Worm (Caenorhabditis elegans): ENCODE data around the gene rbmx-2.

The rbmx-2 gene

DNA sequence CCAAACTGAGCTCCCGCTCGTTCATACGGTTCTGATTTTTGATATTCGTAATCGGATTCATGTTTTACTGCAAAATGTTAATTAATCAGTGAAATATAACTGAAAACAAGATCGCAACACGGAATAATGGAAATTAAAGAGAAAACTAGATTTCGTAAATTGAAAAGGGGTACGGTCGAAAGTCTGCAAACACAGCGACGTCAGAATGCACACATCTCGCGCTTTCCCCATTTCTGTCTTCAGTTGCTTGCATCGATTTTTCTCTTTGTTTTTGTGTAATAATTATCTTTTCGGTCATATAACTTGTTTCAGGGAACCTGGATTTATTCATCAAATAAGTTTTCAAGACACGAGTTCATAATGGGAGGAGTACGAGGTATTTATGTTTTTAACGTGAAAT, at the start of gene rbmx-2, which contains the start of gene C30B5.2:
rbmx-2 (minus strand) TSS at position 74 of the 400 bp plus-strand sequence.
C30B5.2 (plus strand) TSS at position 306 of the 400 bp plus-strand sequence.
- TF ChIP-seq C16A3.4 (tag; optimal IDR thresholded peaks at IDR 0.05) (peak; percentile 41), alr-1 (tag; optimal IDR thresholded peaks at IDR 0.05; ENCODE audit: borderline replicate concordance) (no peak), mep-1 (tag; optimal IDR thresholded peaks at IDR 0.05) (peak; percentile 74), unc-30 (tag; optimal IDR thresholded peaks at IDR 0.05) (no peak), blmp-1 (tag; optimal IDR thresholded peaks at IDR 0.05) (peak; percentile 51), nhr-12 (tag; optimal IDR thresholded peaks at IDR 0.05) (no peak), lin-35 (GFP tag; optimal IDR thresholded peaks at IDR 0.05) (peak; percentile 37 to 69), skn-1 (tag; optimal IDR thresholded peaks at IDR 0.05) (peak; percentile 13), F16B12.6 (tag; optimal IDR thresholded peaks at IDR 0.05) (peak; percentile 94), lir-3 (tag; optimal IDR thresholded peaks at IDR 0.05; ENCODE audit: poor library complexity) (peak; percentile 73), elt-3 (tag; optimal IDR thresholded peaks at IDR 0.05) (peak in 1 of 6 experiments; percentile 37), tbx-2 (tag; optimal IDR thresholded peaks at IDR 0.05) (peak; percentile 42), dpl-1 (GFP tag; optimal IDR thresholded peaks at IDR 0.05) (peak; percentile 46 to 69 (median 67)), nhr-20 (tag; optimal IDR thresholded peaks at IDR 0.05) (peak; percentile 41), rnt-1 (tag; optimal IDR thresholded peaks at IDR 0.05) (peak; percentile 42), unc-98 (GFP tag; IDR thresholded peaks at IDR 0.05) (no peak), nhr-77 (tag; optimal IDR thresholded peaks at IDR 0.05) (no peak), efl-1 (optimal IDR thresholded peaks at IDR 0.05) (peak; percentile 65 to 68), efl-1 (GFP tag; optimal IDR thresholded peaks at IDR 0.05 in 1 of 2) (peak; percentile 66 to 95), swsn-7 (tag; optimal IDR thresholded peaks at IDR 0.05) (peak; percentile 47), irx-1 (tag; optimal IDR thresholded peaks at IDR 0.05) (peak; percentile 1), lin-13 (GFP tag; optimal IDR thresholded peaks at IDR 0.05) (peak; percentile 6), nhr-28 (tag; optimal IDR thresholded peaks at IDR 0.05) (no peak), nhr-71 (tag; optimal IDR thresholded peaks at IDR 0.05) (peak; percentile 58), ceh-82 (tag; optimal IDR thresholded peaks at IDR 0.05) (peak in 2 of 3 experiments; percentile 31 to 36), unc-86 (tag; optimal IDR thresholded peaks at IDR 0.05) (peak; percentile 8), nhr-76 (tag; optimal IDR thresholded peaks at IDR 0.05) (no peak), ama-1 (optimal IDR thresholded peaks at IDR 0.05) (no peak), tlp-1 (tag; optimal IDR thresholded peaks at IDR 0.05) (no peak), unc-130 (tag; optimal IDR thresholded peaks at IDR 0.05) (peak; percentile 19), lsy-2 (tag; optimal IDR thresholded peaks at IDR 0.05) (peak; percentile 83 to 94), xbp-1 (tag; optimal IDR thresholded peaks at IDR 0.05) (peak; percentile 37), hpl-2 (GFP tag; optimal IDR thresholded peaks at IDR 0.05) (no peak), aha-1 (tag; optimal IDR thresholded peaks at IDR 0.05) (no peak)

DNA sequence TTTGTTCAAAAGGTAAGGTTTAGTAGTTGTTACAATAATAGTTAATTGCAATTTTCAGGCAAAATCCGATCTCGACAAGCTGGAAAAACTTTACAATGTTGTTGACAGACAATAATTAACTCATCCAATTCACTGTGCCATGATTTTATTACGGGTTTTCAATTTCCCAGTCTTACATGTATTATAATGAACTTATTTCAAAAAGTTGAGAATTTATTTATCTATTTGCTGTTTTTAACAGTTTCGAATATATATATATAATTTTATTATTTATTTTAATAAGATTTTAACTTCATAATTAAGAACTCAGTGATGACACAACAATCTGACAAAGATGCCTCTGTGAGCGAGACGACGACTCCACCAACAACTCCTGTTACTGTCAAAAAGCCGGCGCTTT, 49.3 kb upstream of the rbmx-2 start, which contains the start of gene lelo-1:
lelo-1 (plus strand) TSS at position 301 of the 400 bp plus-strand sequence.
- no peak for TF ChIP-seq ceh-90 (tag; optimal IDR thresholded peaks at IDR 0.05)
- TF ChIP-seq efl-1 (optimal IDR thresholded peaks at IDR 0.05): no peak
- TF ChIP-seq efl-1 (GFP tag; optimal IDR thresholded peaks at IDR 0.05 in 1 of 2): peak in 1 of 2 experiments; percentile 30

ce11 chrII:6245199-6245702, 48.5 kb upstream of the rbmx-2 start, which contains the start of gene blos-4:
TSS of gene blos-4 (plus strand) at chrII:6245249.
- no peak for TF ChIP-seq ceh-82 (tag; optimal IDR thresholded peaks at IDR 0.05)
- TF ChIP-seq nhr-12 (tag; optimal IDR thresholded peaks at IDR 0.05): no peak
- TF ChIP-seq elt-3 (tag; optimal IDR thresholded peaks at IDR 0.05): no peak
- no peak for TF ChIP-seq hpl-2 (GFP tag; optimal IDR thresholded peaks at IDR 0.05)
- TF ChIP-seq dpl-1 (GFP tag; optimal IDR thresholded peaks at IDR 0.05): peak; percentile 19 to 80 (median 67)
- no peak for TF ChIP-seq snu-23 (GFP tag; optimal IDR thresholded peaks at IDR 0.05)
- no peak for TF ChIP-seq nhr-77 (tag; optimal IDR thresholded peaks at IDR 0.05)
- TF ChIP-seq hlh-17 (GFP tag; optimal IDR thresholded peaks at IDR 0.05; ENCODE audit: borderline replicate concordance): no peak
- TF ChIP-seq tbx-2 (tag; optimal IDR thresholded peaks at IDR 0.05): no peak
- peak in 1 of 2 experiments; percentile 71 for TF ChIP-seq efl-1 (optimal IDR thresholded peaks at IDR 0.05)
- peak; percentile 78 to 97 for TF ChIP-seq efl-1 (GFP tag; optimal IDR thresholded peaks at IDR 0.05 in 1 of 2)
- TF ChIP-seq unc-98 (GFP tag; IDR thresholded peaks at IDR 0.05): no peak
- no peak for TF ChIP-seq elt-2 (tag; optimal IDR thresholded peaks at IDR 0.05)
- no peak for TF ChIP-seq lin-39 (tag; optimal IDR thresholded peaks at IDR 0.05)
- no peak for TF ChIP-seq nhr-19 (GFP tag; conservative IDR thresholded peaks at IDR 0.05)
- no peak for TF ChIP-seq grh-1 (GFP tag; IDR thresholded peaks at IDR 0.05)
- TF ChIP-seq lin-35 (GFP tag; optimal IDR thresholded peaks at IDR 0.05): peak; percentile 37 to 90
- no peak for TF ChIP-seq ceh-88 (GFP tag; IDR thresholded peaks at IDR 0.05)
- TF ChIP-seq C16A3.4 (tag; optimal IDR thresholded peaks at IDR 0.05): no peak
- no peak for TF ChIP-seq lir-3 (tag; optimal IDR thresholded peaks at IDR 0.05; ENCODE audit: poor library complexity)
- TF ChIP-seq ceh-63 (GFP tag; optimal IDR thresholded peaks at IDR 0.05): no peak
- peak; percentile 1 for TF ChIP-seq blmp-1 (tag; optimal IDR thresholded peaks at IDR 0.05)
- no peak for TF ChIP-seq lin-13 (GFP tag; optimal IDR thresholded peaks at IDR 0.05)
- TF ChIP-seq irx-1 (tag; optimal IDR thresholded peaks at IDR 0.05): no peak
- no peak for TF ChIP-seq zag-1 (tag; optimal IDR thresholded peaks at IDR 0.05)
- TF ChIP-seq swsn-7 (tag; optimal IDR thresholded peaks at IDR 0.05): no peak
- TF ChIP-seq nhr-237 (tag; optimal IDR thresholded peaks at IDR 0.05): no peak
- peak in 1 of 2 experiments; percentile 30 for TF ChIP-seq lsy-2 (tag; optimal IDR thresholded peaks at IDR 0.05)
- TF ChIP-seq nhr-47 (tag; optimal IDR thresholded peaks at IDR 0.05): no peak
- no peak for TF ChIP-seq snpc-4 (tag; optimal IDR thresholded peaks at IDR 0.05)

Data from whole organism, L1 larva.